Worm (Caenorhabditis elegans): ENCODE results near the gene ncx-5.
A peak's percentile ranks its signal among the peaks of the same experiment; 100 is the strongest.

The ncx-5 gene

DNA sequence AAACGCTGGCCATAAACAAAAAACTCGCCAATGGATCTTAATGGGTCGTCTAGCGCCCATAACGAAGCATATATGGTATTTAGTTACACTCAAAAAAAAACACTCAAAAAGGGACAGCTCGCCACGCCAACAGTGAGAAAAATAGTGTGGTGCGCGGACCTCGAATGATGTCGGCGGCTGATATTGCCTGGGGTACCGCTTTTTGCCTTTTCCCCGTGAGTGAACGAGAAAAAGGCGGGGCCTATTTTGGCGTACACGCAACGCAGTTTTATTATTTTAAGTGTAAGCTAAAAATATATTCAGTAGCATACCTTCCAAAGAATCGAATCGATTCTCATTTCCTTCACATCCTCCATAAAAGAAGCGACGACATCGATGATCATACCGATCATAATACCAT, 33.1 kb downstream of the ncx-5 start:
- TF ChIP-seq snpc-1.2 (GFP tag; IDR thresholded peaks at IDR 0.05): 0 out of 2 replicates have a peak, but pooled peaks have one; percentile 46

DNA sequence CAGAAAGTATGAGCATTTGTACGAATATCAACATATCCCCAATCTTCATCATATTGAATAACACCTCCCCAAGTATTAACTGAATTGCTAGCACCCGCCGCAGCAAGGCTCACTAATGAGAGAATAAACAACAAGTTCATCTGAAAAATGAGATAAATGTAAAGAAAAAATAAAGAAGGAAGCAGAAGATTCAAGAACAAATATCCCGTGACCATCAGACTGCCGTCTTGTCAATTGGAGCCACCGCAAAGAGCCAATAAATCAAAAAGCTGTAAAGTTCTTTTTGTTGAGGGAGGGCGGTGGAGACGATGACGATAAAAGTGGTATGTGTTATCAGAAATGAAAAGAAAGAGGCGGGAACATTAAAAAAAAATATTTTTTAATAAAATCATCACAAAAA, 36.4 kb downstream of the ncx-5 start, which contains the start of gene Y32F6A.5:
TSS of gene Y32F6A.5 (minus strand) at position 140 of the 400 bp plus-strand sequence.
- TF ChIP-seq nhr-11 (tag; optimal IDR thresholded peaks at IDR 0.05): peak; percentile 51
- no peak for TF ChIP-seq lin-13 (GFP tag; optimal IDR thresholded peaks at IDR 0.05)
- TF ChIP-seq unc-62 (GFP tag; optimal IDR thresholded peaks at IDR 0.05 in 1 of 2): peak in 1 of 2 experiments; percentile 3
- no peak for TF ChIP-seq unc-62 (tag; optimal IDR thresholded peaks at IDR 0.05)
- peak; percentile 54 for TF ChIP-seq hlh-11 (tag; optimal IDR thresholded peaks at IDR 0.05)
- no peak for TF ChIP-seq Y48G9A.11 (GFP tag; IDR thresholded peaks at IDR 0.05)
- TF ChIP-seq mdt-29 (GFP tag; IDR thresholded peaks at IDR 0.05): peak; percentile 71; the same call in 1 of the 2 replicates
- peak in 1 of 2 experiments; percentile 74 for TF ChIP-seq daf-16 (GFP tag; optimal IDR thresholded peaks at IDR 0.05)
- TF ChIP-seq daf-16 (tag; optimal IDR thresholded peaks at IDR 0.05): no peak
- TF ChIP-seq ceh-44 (GFP tag; IDR thresholded peaks at IDR 0.05): no peak
- peak in 1 of 2 experiments; percentile 2 for TF ChIP-seq lsy-2 (tag; optimal IDR thresholded peaks at IDR 0.05)
- peak in 1 of 2 experiments; percentile 24 for TF ChIP-seq hif-1 (tag; optimal IDR thresholded peaks at IDR 0.05)
- TF ChIP-seq ceh-20 (GFP tag; IDR thresholded peaks at IDR 0.05): peak; percentile 65

DNA sequence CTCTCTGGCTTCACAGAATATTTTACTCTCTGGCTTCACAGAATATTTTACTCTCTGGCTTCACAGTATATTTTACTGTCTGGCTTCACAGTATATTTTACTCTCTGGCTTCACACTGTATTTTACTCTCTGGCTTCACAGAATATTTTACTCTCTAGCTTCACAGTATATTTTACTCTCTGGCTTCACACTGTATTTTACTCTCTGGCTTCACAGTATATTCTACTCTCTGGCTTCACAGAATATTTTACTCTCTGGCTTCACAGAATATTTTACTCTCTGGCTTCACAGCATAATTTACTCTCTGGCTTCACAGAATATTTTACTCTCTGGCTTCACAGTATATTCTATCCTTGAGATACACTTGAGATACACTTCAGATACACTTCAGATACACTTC, 39.5 kb downstream of the ncx-5 start:
- TF ChIP-seq madf-5 (GFP tag; IDR thresholded peaks at IDR 0.05) (peak in 1 of 2 experiments; percentile 74; a peak in 1 of 4 replicates), F26F4.8 (GFP tag; conservative IDR thresholded peaks at IDR 0.05) (peak; percentile 89), mxl-2 (GFP tag; conservative IDR thresholded peaks at IDR 0.05) (0 out of 2 replicates have a peak, but pooled peaks have one; percentile 22), Y105C5A.15 (GFP tag; IDR thresholded peaks at IDR 0.05) (peak; percentile 61; the same call in 1 of the 2 replicates), lim-7 (GFP tag; IDR thresholded peaks at IDR 0.05) (peak; percentile 62; the same call in 1 of the 2 replicates), lin-1 (GFP tag; IDR thresholded peaks at IDR 0.05) (0 out of 2 replicates have a peak, but pooled peaks have one; percentile 16), ctbp-1 (GFP tag; IDR thresholded peaks at IDR 0.05) (0 out of 2 replicates have a peak, but pooled peaks have one; percentile 11)

DNA sequence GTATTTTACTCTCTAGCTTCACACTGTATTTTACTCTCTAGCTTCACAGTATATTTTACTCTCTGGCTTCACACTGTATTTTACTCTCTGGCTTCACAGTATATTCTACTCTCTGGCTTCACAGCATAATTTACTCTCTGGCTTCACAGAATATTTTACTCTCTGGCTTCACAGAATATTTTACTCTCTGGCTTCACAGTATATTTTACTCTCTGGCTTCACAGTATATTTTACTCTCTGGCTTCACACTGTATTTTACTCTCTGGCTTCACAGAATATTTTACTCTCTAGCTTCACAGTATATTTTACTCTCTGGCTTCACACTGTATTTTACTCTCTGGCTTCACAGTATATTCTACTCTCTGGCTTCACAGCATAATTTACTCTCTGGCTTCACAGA, 40.0 kb downstream of the ncx-5 start:
- 0 out of 2 replicates have a peak, but pooled peaks have one; percentile 9 for TF ChIP-seq dmd-6 (GFP tag; IDR thresholded peaks at IDR 0.05)

DNA sequence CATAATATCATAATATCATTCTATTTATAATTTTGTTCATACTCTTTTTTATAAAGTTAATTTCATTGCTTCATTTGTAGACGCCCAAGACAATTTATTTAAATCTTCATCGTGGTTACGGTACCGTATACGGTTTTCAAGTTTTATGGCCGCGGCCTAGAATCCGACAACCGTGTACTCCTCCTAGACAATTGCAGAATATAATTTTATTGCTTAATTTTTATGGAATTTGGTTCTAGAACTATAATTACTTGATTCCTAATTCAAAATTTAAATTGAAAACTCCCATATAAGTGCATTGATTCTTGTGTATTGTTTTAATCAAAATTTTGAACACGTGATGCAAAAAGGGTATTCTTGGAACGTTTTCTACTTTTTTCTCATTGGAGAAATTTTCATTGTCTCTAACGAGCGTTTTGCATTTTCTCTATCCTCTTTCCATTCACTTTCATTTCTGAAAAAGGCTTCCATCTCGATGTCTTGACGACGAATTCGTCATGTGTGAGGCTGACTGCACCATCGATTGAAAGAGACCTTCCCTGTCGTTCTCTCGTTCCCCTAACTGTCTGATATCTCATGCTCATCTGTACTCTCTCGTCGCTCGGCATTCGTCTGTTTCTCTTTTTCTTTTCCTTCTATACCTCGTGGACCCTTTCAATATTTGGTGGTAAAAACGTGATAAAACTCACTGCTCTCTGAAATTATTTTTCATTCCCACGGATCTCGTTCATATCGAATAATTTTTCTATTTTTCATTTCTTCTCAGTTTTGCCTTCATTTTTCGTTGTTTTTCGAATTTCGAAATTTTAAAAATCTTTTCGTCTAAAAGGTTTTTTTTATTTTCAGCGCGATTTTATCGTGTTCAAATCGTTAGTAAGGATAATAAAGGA, 48.5 kb downstream of the ncx-5 start, which contains the start of gene pap-1:
TSS of gene pap-1 (plus strand) at position 840 of the 890 bp plus-strand sequence.
- peak; percentile 95 for TF ChIP-seq hlh-30 (tag; optimal IDR thresholded peaks at IDR 0.05; ENCODE audit: insufficient read depth)
- peak; percentile 20; the same call in 1 of the 2 replicates for TF ChIP-seq lin-38 (GFP tag; IDR thresholded peaks at IDR 0.05)
- no peak for TF ChIP-seq snpc-4 (tag; optimal IDR thresholded peaks at IDR 0.05)
- no peak for TF ChIP-seq madf-5 (GFP tag; IDR thresholded peaks at IDR 0.05)
- peak in 1 of 2 experiments; percentile 67 for TF ChIP-seq mdl-1 (tag; optimal IDR thresholded peaks at IDR 0.05)
- TF ChIP-seq lsy-2 (tag; optimal IDR thresholded peaks at IDR 0.05): peak in 1 of 2 experiments; percentile 36
- TF ChIP-seq mxl-3 (GFP tag; optimal IDR thresholded peaks at IDR 0.05): peak; percentile 28
- TF ChIP-seq R02D3.7 (tag; optimal IDR thresholded peaks at IDR 0.05): no peak
- peak; percentile 59 for TF ChIP-seq ceh-28 (tag; optimal IDR thresholded peaks at IDR 0.05)
- peak in 1 of 2 experiments; percentile 25 for TF ChIP-seq hif-1 (tag; optimal IDR thresholded peaks at IDR 0.05)
- peak; percentile 15 for TF ChIP-seq aha-1 (tag)
- TF ChIP-seq hlh-11 (tag; optimal IDR thresholded peaks at IDR 0.05): peak; percentile 57
- no peak for TF ChIP-seq egl-43 (GFP tag; IDR thresholded peaks at IDR 0.05)
- TF ChIP-seq unc-130 (GFP tag; optimal IDR thresholded peaks at IDR 0.05): peak; percentile 6
- peak; percentile 75 for TF ChIP-seq mes-2 (tag; optimal IDR thresholded peaks at IDR 0.05; ENCODE audit: poor library complexity, severe bottlenecking)
- TF ChIP-seq zip-11 (GFP tag; IDR thresholded peaks at IDR 0.05): no peak

All from whole organism, L4 larva.